Worm (Caenorhabditis elegans) whole organism, late embryonic: ENCODE measurements around the gene F40G9.8.
"Not testable (repeated sequence)": the region's sequence is repeated elsewhere in the genome, so short reads cannot be mapped to it uniquely, and the experiment has no call there.

Experiments
- ceh-24 ChIP-seq: sonication (generic microtip); optimal IDR thresholded peaks from 2 replicates; lab custom pipeline; 2016; ENCODE audit warnings: mild to moderate bottlenecking, missing genetic modification characterization, missing compliant biosample characterization
- dmd-4 ChIP-seq: sonication (generic microtip); optimal IDR thresholded peaks from 2 replicates; lab custom pipeline; 2016; ENCODE audit warnings: borderline replicate concordance, missing genetic modification characterization, missing compliant biosample characterization
- elt-2 ChIP-seq: sonication (generic microtip); optimal IDR thresholded peaks from 2 replicates; lab custom pipeline; 2016; ENCODE audit warnings: missing genetic modification reagents, missing genetic modification characterization, missing compliant biosample characterization
- eyg-1 ChIP-seq: sonication (generic microtip); optimal IDR thresholded peaks from 2 replicates; lab custom pipeline; 2016; ENCODE audit warnings: missing genotype, missing genetic modification characterization, missing compliant biosample characterization
- pag-3 ChIP-seq: sonication (generic microtip); optimal IDR thresholded peaks from 2 replicates; lab custom pipeline; 2016; ENCODE audit warnings: missing compliant biosample characterization, missing genetic modification characterization, borderline replicate concordance
- pqm-1 ChIP-seq: sonication (generic microtip); optimal IDR thresholded peaks from 2 replicates; lab custom pipeline; 2016; ENCODE audit warnings: missing genetic modification characterization, missing compliant biosample characterization
- tbx-2 ChIP-seq: sonication (generic microtip); optimal IDR thresholded peaks from 2 replicates; lab custom pipeline; 2016; ENCODE audit warnings: missing genetic modification characterization, missing compliant biosample characterization

DNA sequence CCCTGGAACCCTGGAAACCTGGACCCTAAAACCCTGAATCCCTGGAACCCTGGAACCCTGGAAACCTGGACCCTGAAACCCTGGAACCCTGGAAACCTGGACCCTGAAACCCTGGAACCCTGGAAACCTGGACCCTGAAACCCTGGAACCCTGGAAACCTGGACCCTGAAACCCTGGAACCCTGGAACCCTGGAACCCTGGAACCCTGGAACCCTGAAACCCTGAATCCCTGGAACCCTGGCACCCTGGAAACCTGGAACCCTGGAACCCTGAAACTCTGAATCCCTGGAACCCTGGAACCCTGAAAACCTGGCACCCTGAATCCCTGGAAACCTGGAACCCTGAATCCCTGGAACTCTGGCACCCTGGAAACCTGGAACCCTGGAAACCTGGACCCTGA is 3.7 kb upstream of the F40G9.8 start:
- TF ChIP-seq tbx-2 (tag; lab: Kevin White, UChicago); pqm-1; dmd-4 (tag; lab: Kevin White, UChicago); eyg-1 (tag; lab: Kevin White, UChicago); pag-3; ceh-24 (tag; lab: Kevin White, UChicago); elt-2: not testable (repeated sequence)
